Fruit fly (Drosophila melanogaster): Measurements from ENCODE around the gene Atg18a.

The Atg18a gene

dm6 chr3L:8186627-8187396, at the start of gene Atg18a, which contains the start of gene ERR:
Gene Atg18a (plus strand): TSS chr3L:8186857.
Gene ERR (minus strand): TSS chr3L:8186671.
- TF ChIP-seq Sin3A (optimal IDR thresholded peaks at IDR 0.05) (no peak), Myc (optimal IDR thresholded peaks at IDR 0.05) (no peak), psq (optimal IDR thresholded peaks at IDR 0.05) (no peak)

dm6 chr3L:8137448-8137906, 49.2 kb upstream of the Atg18a start, which contains the start of the genes Setx and mus301:
Gene Setx (minus strand): TSS chr3L:8137498.
Gene mus301 (plus strand): TSS chr3L:8137808.
- TF ChIP-seq insv (optimal IDR thresholded peaks at IDR 0.05) = no peak
- TF ChIP-seq Myc (optimal IDR thresholded peaks at IDR 0.05) = no peak
- TF ChIP-seq psq (optimal IDR thresholded peaks at IDR 0.05) = no peak

dm6 chr3L:8150284-8150683, 36.4 kb upstream of the Atg18a start:
- TF ChIP-seq psq (optimal IDR thresholded peaks at IDR 0.05) (no peak), ttk (optimal IDR thresholded peaks at IDR 0.05) (no peak), Myc (optimal IDR thresholded peaks at IDR 0.05) (no peak), insv (optimal IDR thresholded peaks at IDR 0.05) (no peak), Sin3A (optimal IDR thresholded peaks at IDR 0.05) (no peak), h (optimal IDR thresholded peaks at IDR 0.05) (no peak)

- TF ChIP-seq psq (optimal IDR thresholded peaks at IDR 0.05) = no peak
- TF ChIP-seq Myc (optimal IDR thresholded peaks at IDR 0.05) = no peak
Observed at dm6 chr3L:8150812-8151211, 35.8 kb upstream of the Atg18a start.

dm6 chr3L:8151727-8152199, 34.9 kb upstream of the Atg18a start, which contains the start of gene CG13676:
Gene CG13676 (minus strand): TSS chr3L:8151813.
- TF ChIP-seq h (optimal IDR thresholded peaks at IDR 0.05) (no peak), insv (optimal IDR thresholded peaks at IDR 0.05) (no peak), ttk (optimal IDR thresholded peaks at IDR 0.05) (no peak), psq (optimal IDR thresholded peaks at IDR 0.05) (no peak), Myc (optimal IDR thresholded peaks at IDR 0.05) (no peak), Sin3A (optimal IDR thresholded peaks at IDR 0.05) (no peak)

- TF ChIP-seq Myc (optimal IDR thresholded peaks at IDR 0.05) = no peak
- TF ChIP-seq insv (optimal IDR thresholded peaks at IDR 0.05) = no peak
- no peak for TF ChIP-seq h (optimal IDR thresholded peaks at IDR 0.05)
- TF ChIP-seq ttk (optimal IDR thresholded peaks at IDR 0.05) = no peak
- no peak for TF ChIP-seq psq (optimal IDR thresholded peaks at IDR 0.05)
Observed at dm6 chr3L:8153206-8153996, 33.3 kb upstream of the Atg18a start.

- TF ChIP-seq Myc (optimal IDR thresholded peaks at IDR 0.05) = no peak
- TF ChIP-seq ttk (optimal IDR thresholded peaks at IDR 0.05) = no peak
- no peak for TF ChIP-seq h (optimal IDR thresholded peaks at IDR 0.05)
- no peak for TF ChIP-seq insv (optimal IDR thresholded peaks at IDR 0.05)
- no peak for TF ChIP-seq Sin3A (optimal IDR thresholded peaks at IDR 0.05)
- no peak for TF ChIP-seq psq (optimal IDR thresholded peaks at IDR 0.05)
Observed at dm6 chr3L:8154544-8154943, 32.1 kb upstream of the Atg18a start.

dm6 chr3L:8155324-8155723, 31.3 kb upstream of the Atg18a start:
- TF ChIP-seq ttk (optimal IDR thresholded peaks at IDR 0.05) (no peak), insv (optimal IDR thresholded peaks at IDR 0.05) (no peak), psq (optimal IDR thresholded peaks at IDR 0.05) (no peak), Myc (optimal IDR thresholded peaks at IDR 0.05) (no peak), h (optimal IDR thresholded peaks at IDR 0.05) (no peak), Sin3A (optimal IDR thresholded peaks at IDR 0.05) (no peak)

dm6 chr3L:8156199-8156598, 30.5 kb upstream of the Atg18a start:
- TF ChIP-seq insv (optimal IDR thresholded peaks at IDR 0.05) (no peak), Myc (optimal IDR thresholded peaks at IDR 0.05) (no peak), h (optimal IDR thresholded peaks at IDR 0.05) (no peak), ttk (optimal IDR thresholded peaks at IDR 0.05) (no peak)

- TF ChIP-seq psq (optimal IDR thresholded peaks at IDR 0.05) = no peak
- TF ChIP-seq insv (optimal IDR thresholded peaks at IDR 0.05) = no peak
- TF ChIP-seq h (optimal IDR thresholded peaks at IDR 0.05) = no peak
- TF ChIP-seq ttk (optimal IDR thresholded peaks at IDR 0.05) = no peak
- no peak for TF ChIP-seq Sin3A (optimal IDR thresholded peaks at IDR 0.05)
- no peak for TF ChIP-seq Myc (optimal IDR thresholded peaks at IDR 0.05)
Observed at dm6 chr3L:8157079-8157478, 29.6 kb upstream of the Atg18a start.

- no peak for TF ChIP-seq Sin3A (optimal IDR thresholded peaks at IDR 0.05)
- TF ChIP-seq insv (optimal IDR thresholded peaks at IDR 0.05) = no peak
- no peak for TF ChIP-seq Myc (optimal IDR thresholded peaks at IDR 0.05)
- no peak for TF ChIP-seq ttk (optimal IDR thresholded peaks at IDR 0.05)
- TF ChIP-seq psq (optimal IDR thresholded peaks at IDR 0.05) = no peak
- no peak for TF ChIP-seq h (optimal IDR thresholded peaks at IDR 0.05)
Observed at dm6 chr3L:8158715-8159380, 27.8 kb upstream of the Atg18a start, which contains the start of gene CG42445. Gene CG42445 (minus strand): TSS chr3L:8158900.

Measured in Kc167 (cell line).